Worm (Caenorhabditis elegans) whole organism, late embryonic: ENCODE measurements around the gene F41G4.13.
A peak's percentile ranks its signal among the peaks of the same experiment; 100 is the strongest.

Source experiments
- K09A11.1 ChIP-seq: sonication (generic microtip); optimal IDR thresholded peaks from 2 replicates; lab custom pipeline; 2017; ENCODE audit warnings: antibody characterized with exemption, mild to moderate bottlenecking, missing genetic modification characterization, missing compliant biosample characterization; ENCODE audit not compliant: insufficient read depth
- T23F11.4 ChIP-seq: fragments of 200-800 bp; sonication (Bioruptor generic); optimal IDR thresholded peaks from 2 replicates; lab custom pipeline; 2018; ENCODE audit warnings: mild to moderate bottlenecking, missing genetic modification characterization, missing compliant biosample characterization
- ahr-1 ChIP-seq: sonication (generic microtip); optimal IDR thresholded peaks from 2 replicates; lab custom pipeline; 2016; ENCODE audit warnings: missing genetic modification characterization, missing compliant biosample characterization
- ama-1 ChIP-seq: fragments of 150-350 bp; optimal IDR thresholded peaks from 2 replicates; lab custom pipeline; 2014
- ceh-18 ChIP-seq: sonication (generic microtip); optimal IDR thresholded peaks from 2 replicates; lab custom pipeline; 2016; ENCODE audit warnings: missing genetic modification characterization, missing compliant biosample characterization
- ceh-2 ChIP-seq: sonication (generic microtip); optimal IDR thresholded peaks from 2 replicates; lab custom pipeline; 2016; ENCODE audit warnings: missing genotype, missing genetic modification characterization, missing compliant biosample characterization
- ceh-22 ChIP-seq: sonication (generic microtip); optimal IDR thresholded peaks from 2 replicates; lab custom pipeline; 2017; ENCODE audit warnings: missing biosample characterization, missing genetic modification characterization
- ceh-24 ChIP-seq: sonication (generic microtip); optimal IDR thresholded peaks from 2 replicates; lab custom pipeline; 2016; ENCODE audit warnings: mild to moderate bottlenecking, missing genetic modification characterization, missing compliant biosample characterization
- ceh-31 ChIP-seq: sonication (generic microtip); optimal IDR thresholded peaks from 2 replicates; lab custom pipeline; 2016; ENCODE audit warnings: missing genetic modification characterization, missing compliant biosample characterization
- ceh-34 ChIP-seq: sonication (generic microtip); optimal IDR thresholded peaks from 2 replicates; lab custom pipeline; 2016; ENCODE audit warnings: mild to moderate bottlenecking, missing genetic modification characterization, missing compliant biosample characterization
- ceh-45 ChIP-seq: fragments of 200-800 bp; sonication (Bioruptor generic); IDR thresholded peaks from 2 replicates; pipeline ENCODE4 v1.3.6; 2022; ENCODE audit warnings: missing genetic modification reagents, missing genetic modification characterization, missing compliant biosample characterization
- ceh-48 ChIP-seq: sonication (generic microtip); optimal IDR thresholded peaks from 2 replicates; lab custom pipeline; 2016; ENCODE audit warnings: missing genetic modification characterization, inconsistent platforms, missing compliant biosample characterization
- elt-2 ChIP-seq: sonication (generic microtip); optimal IDR thresholded peaks from 2 replicates; lab custom pipeline; 2016; ENCODE audit warnings: missing genetic modification reagents, missing genetic modification characterization, missing compliant biosample characterization
- ets-4 ChIP-seq: sonication (generic microtip); optimal IDR thresholded peaks from 2 replicates; lab custom pipeline; 2016; ENCODE audit warnings: missing genetic modification characterization, missing compliant biosample characterization
- fax-1 ChIP-seq: sonication (generic microtip); optimal IDR thresholded peaks from 2 replicates; lab custom pipeline; 2016; ENCODE audit warnings: missing genotype, missing genetic modification characterization, missing compliant biosample characterization
- fkh-10 ChIP-seq: fragments of 150-350 bp; optimal IDR thresholded peaks from 2 replicates; lab custom pipeline; 2014; ENCODE audit warnings: missing biosample characterization, missing genetic modification reagents, missing genetic modification characterization
- gmeb-2 ChIP-seq: sonication (generic microtip); optimal IDR thresholded peaks from 2 replicates; lab custom pipeline; 2016; ENCODE audit warnings: missing genetic modification characterization, inconsistent platforms, missing compliant biosample characterization
- hlh-13 ChIP-seq: fragments of 200-800 bp; sonication (Bioruptor generic); optimal IDR thresholded peaks from 2 replicates; lab custom pipeline; 2018; ENCODE audit warnings: mild to moderate bottlenecking, missing genetic modification characterization, missing compliant biosample characterization
- hlh-15 ChIP-seq: sonication (generic microtip); optimal IDR thresholded peaks from 2 replicates; lab custom pipeline; 2016; ENCODE audit warnings: missing genetic modification characterization, missing compliant biosample characterization
- hlh-30 ChIP-seq: sonication (generic microtip); optimal IDR thresholded peaks from 2 replicates; lab custom pipeline; 2017; ENCODE audit warnings: antibody characterized with exemption, missing genetic modification characterization, missing compliant biosample characterization; ENCODE audit not compliant: insufficient read depth
- hlh-6 ChIP-seq: sonication (generic microtip); optimal IDR thresholded peaks from 2 replicates; lab custom pipeline; 2016; ENCODE audit warnings: missing genotype, missing genetic modification characterization, missing compliant biosample characterization
- hlh-8 ChIP-seq: sonication (generic microtip); optimal IDR thresholded peaks from 2 replicates; lab custom pipeline; 2016; ENCODE audit warnings: missing genotype, missing genetic modification characterization, missing compliant biosample characterization
- nfya-1 ChIP-seq: sonication (generic microtip); optimal IDR thresholded peaks from 2 replicates; lab custom pipeline; 2017; ENCODE audit warnings: missing genetic modification characterization, mild to moderate bottlenecking, missing compliant biosample characterization, antibody characterized with exemption, moderate library complexity
- npax-4 ChIP-seq: sonication (generic microtip); optimal IDR thresholded peaks from 2 replicates; lab custom pipeline; 2016; ENCODE audit warnings: missing genetic modification characterization, missing compliant biosample characterization
- pat-9 ChIP-seq: fragments of 200-800 bp; sonication (Bioruptor generic); optimal IDR thresholded peaks from 2 replicates; lab custom pipeline; 2018; ENCODE audit warnings: mild to moderate bottlenecking, missing genetic modification characterization, moderate library complexity, missing compliant biosample characterization
- pha-4 ChIP-seq: fragments of 150-350 bp; optimal IDR thresholded peaks from 2 replicates; lab custom pipeline; 2018; ENCODE audit warnings: missing biosample characterization, missing genetic modification reagents, missing genetic modification characterization
- pqm-1 ChIP-seq: sonication (generic microtip); optimal IDR thresholded peaks from 2 replicates; lab custom pipeline; 2016; ENCODE audit warnings: missing genetic modification characterization, missing compliant biosample characterization
- pros-1 ChIP-seq: fragments of 150-350 bp; optimal IDR thresholded peaks from 2 replicates; lab custom pipeline; 2014; ENCODE audit warnings: missing biosample characterization, missing genetic modification reagents, missing genetic modification characterization
- ref-2 ChIP-seq: sonication (generic microtip); optimal IDR thresholded peaks from 2 replicates; lab custom pipeline; 2016; ENCODE audit warnings: missing genetic modification characterization, missing compliant biosample characterization
- sdc-2 ChIP-seq: sonication (generic microtip); optimal IDR thresholded peaks from 2 replicates; lab custom pipeline; 2016; ENCODE audit warnings: missing genotype, missing genetic modification characterization, missing compliant biosample characterization
- tbx-2 ChIP-seq: sonication (generic microtip); optimal IDR thresholded peaks from 2 replicates; lab custom pipeline; 2016; ENCODE audit warnings: missing genetic modification characterization, missing compliant biosample characterization
- tbx-7 ChIP-seq: sonication (generic microtip); optimal IDR thresholded peaks from 2 replicates; lab custom pipeline; 2016; ENCODE audit warnings: missing genotype, missing genetic modification characterization, missing compliant biosample characterization
- unc-3 ChIP-seq, 2 experiments: fragments of 200-800 bp in 1 of 2; sonication (Bioruptor generic) in 1 of 2; sonication (generic microtip) in 1 of 2; conservative IDR thresholded peaks in 1 of 2; optimal IDR thresholded peaks in 1 of 2; 2 replicates each; pipeline versions ENCODE4 v1.3.6 to Lab custom; 2016 to 2022; ENCODE audit warnings: missing compliant biosample characterization in 2 of 2, missing genetic modification characterization in 2 of 2, missing genetic modification reagents in 1 of 2
- unc-42 ChIP-seq: sonication (generic microtip); optimal IDR thresholded peaks from 2 replicates; lab custom pipeline; 2016; ENCODE audit warnings: missing genotype, missing genetic modification characterization, missing compliant biosample characterization
- ztf-16 ChIP-seq: sonication (generic microtip); optimal IDR thresholded peaks from 2 replicates; lab custom pipeline; 2017; ENCODE audit warnings: missing genetic modification characterization, missing compliant biosample characterization

The F41G4.13 gene

ce11 chrX:16807015-16807414, 27.6 kb downstream of the F41G4.13 start, which contains the start of gene mec-4:
Gene mec-4, minus strand, starts transcription at chrX:16807115.
- no peak for TF ChIP-seq hlh-6 (tag; lab: Kevin White, UChicago)

- TF ChIP-seq fkh-10 (GFP tag; lab: Kevin White, UChicago) (no peak), ama-1 (no peak), ztf-16 (tag; lab: Kevin White, UChicago) (no peak), npax-4 (tag; lab: Kevin White, UChicago) (no peak), ahr-1 (tag; lab: Kevin White, UChicago) (no peak), hlh-13 (GFP tag; lab: Kevin White, UChicago) (no peak), ceh-2 (tag; lab: Kevin White, UChicago) (no peak), fax-1 (tag; lab: Kevin White, UChicago) (no peak), ceh-22 (tag; lab: Kevin White, UChicago) (no peak), ceh-48 (tag; lab: Kevin White, UChicago) (no peak), tbx-7 (no peak), pha-4 (tag; lab: Kevin White, UChicago) (no peak), ceh-45 (GFP tag; lab: Robert Waterston, UW) (no peak), hlh-15 (tag; lab: Kevin White, UChicago) (no peak), ets-4 (tag; lab: Kevin White, UChicago) (no peak), ceh-24 (tag; lab: Kevin White, UChicago) (no peak), ceh-18 (no peak), K09A11.1 (tag; lab: Kevin White, UChicago) (no peak), hlh-8 (tag; lab: Kevin White, UChicago) (no peak)
- TF ChIP-seq, all 69 proteins: peak for 0
Observed at ce11 chrX:16803545-16803944, 31.0 kb downstream of the F41G4.13 start.

ce11 chrX:16799065-16799663, 35.4 kb downstream of the F41G4.13 start:
- TF ChIP-seq pros-1 (tag; lab: Kevin White, UChicago) (peak; percentile 29), sdc-2 (tag; lab: Kevin White, UChicago) (peak; percentile 60), fkh-10 (GFP tag; lab: Kevin White, UChicago) (no peak), ceh-48 (tag; lab: Kevin White, UChicago) (peak; percentile 1), ceh-34 (tag; lab: Kevin White, UChicago) (peak; percentile 17), nfya-1 (peak; percentile 75), ceh-18 (peak; percentile 39), ztf-16 (tag; lab: Kevin White, UChicago) (no peak), hlh-30 (tag; lab: Kevin White, UChicago) (peak; percentile 53), elt-2 (tag; lab: Kevin White, UChicago) (peak; percentile 20), gmeb-2 (tag; lab: Kevin White, UChicago) (no peak), ceh-31 (tag; lab: Kevin White, UChicago) (peak; percentile 63), ref-2 (tag; lab: Kevin White, UChicago) (peak; percentile 42), tbx-2 (tag; lab: Kevin White, UChicago) (peak; percentile 49), unc-42 (peak; percentile 10), pqm-1 (tag; lab: Kevin White, UChicago) (no peak)

ce11 chrX:16798621-16799020, 36.0 kb downstream of the F41G4.13 start:
- TF ChIP-seq unc-3 (GFP tag; conservative IDR thresholded peaks at IDR 0.05; lab: Robert Waterston, UW): no peak
- no peak for TF ChIP-seq unc-3 (tag; optimal IDR thresholded peaks at IDR 0.05; lab: Kevin White, UChicago)
- no peak for TF ChIP-seq ztf-16 (tag; lab: Kevin White, UChicago)
- no peak for TF ChIP-seq pha-4 (tag; lab: Kevin White, UChicago)
- no peak for TF ChIP-seq npax-4 (tag; lab: Kevin White, UChicago)
- no peak for TF ChIP-seq fax-1 (tag; lab: Kevin White, UChicago)
- TF ChIP-seq pat-9 (tag; lab: Kevin White, UChicago): no peak
- TF ChIP-seq ceh-45 (GFP tag; lab: Robert Waterston, UW): no peak
- no peak for TF ChIP-seq T23F11.4 (GFP tag; lab: Kevin White, UChicago)
- no peak for TF ChIP-seq K09A11.1 (tag; lab: Kevin White, UChicago)
- no peak for TF ChIP-seq tbx-2 (tag; lab: Kevin White, UChicago)
- no peak for TF ChIP-seq ceh-22 (tag; lab: Kevin White, UChicago)
